Worm (Caenorhabditis elegans): ENCODE data around the gene ify-1.

ce11 chrII:5040631-5041156, 14.3 kb downstream of the ify-1 start, which contains the start of gene F33G12.7:
- no peak for TF ChIP-seq nhr-11 (tag; optimal IDR thresholded peaks at IDR 0.05)
- no peak for TF ChIP-seq pha-4 (GFP tag; IDR thresholded peaks at IDR 0.05)
- TF ChIP-seq pha-4 (tag; optimal IDR thresholded peaks at IDR 0.05), result no peak
- no peak for TF ChIP-seq lin-29 (GFP tag; IDR thresholded peaks at IDR 0.05)
- TF ChIP-seq unc-39 (tag; optimal IDR thresholded peaks at IDR 0.05), result no peak
- no peak for TF ChIP-seq nhr-25 (tag; optimal IDR thresholded peaks at IDR 0.05; ENCODE audit: borderline replicate concordance, insufficient read depth)
- TF ChIP-seq lin-13 (GFP tag; optimal IDR thresholded peaks at IDR 0.05), result no peak
- no peak for TF ChIP-seq nhr-48 (tag; optimal IDR thresholded peaks at IDR 0.05)
- no peak for TF ChIP-seq snpc-4 (tag; optimal IDR thresholded peaks at IDR 0.05)
- TF ChIP-seq attf-4 (tag; optimal IDR thresholded peaks at IDR 0.05), result no peak
- no peak for TF ChIP-seq daf-16 (GFP tag; optimal IDR thresholded peaks at IDR 0.05)
- TF ChIP-seq daf-16 (tag; optimal IDR thresholded peaks at IDR 0.05), result no peak
